Fruit fly (Drosophila melanogaster) whole organism, prepupa: Measurements from ENCODE around the gene BBS5.

Experiments used
- Blimp-1 ChIP-seq: fragments of 200-800 bp; sonication (Bioruptor generic); optimal IDR thresholded peaks from 3 replicates; lab custom pipeline; 2017; ENCODE audit warnings: missing biosample characterization, missing genetic modification characterization, mild to moderate bottlenecking, moderate library complexity, missing genetic modification reagents
- CG10669 ChIP-seq: fragments of 200-800 bp; sonication (Bioruptor generic); optimal IDR thresholded peaks from 3 replicates; lab custom pipeline; 2018; ENCODE audit warnings: missing biosample characterization, mild to moderate bottlenecking, missing genetic modification characterization, moderate library complexity
- CG11762 ChIP-seq: fragments of 200-800 bp; sonication (Bioruptor generic); optimal IDR thresholded peaks from 3 replicates; lab custom pipeline; 2016; ENCODE audit warnings: missing biosample characterization, missing genetic modification characterization; ENCODE audit not compliant: insufficient read depth
- CG16779 ChIP-seq: fragments of 200-800 bp; sonication (Bioruptor generic); optimal IDR thresholded peaks from 3 replicates; lab custom pipeline; 2017; ENCODE audit warnings: missing biosample characterization, mild to moderate bottlenecking, missing genetic modification characterization
- CG3032 ChIP-seq: fragments of 200-800 bp; optimal IDR thresholded peaks from 2 replicates; lab custom pipeline; 2019; ENCODE audit warnings: missing biosample characterization, mild to moderate bottlenecking, missing genetic modification characterization, moderate library complexity
- CG4318 ChIP-seq: fragments of 200-800 bp; sonication (Bioruptor generic); optimal IDR thresholded peaks from 3 replicates; lab custom pipeline; 2017; ENCODE audit warnings: missing biosample characterization, mild to moderate bottlenecking, missing genetic modification characterization
- Met ChIP-seq: fragments of 200-800 bp; sonication (Bioruptor generic); optimal IDR thresholded peaks from 3 replicates; lab custom pipeline; 2016; ENCODE audit warnings: missing biosample characterization, missing genetic modification characterization
- Sox102F ChIP-seq: fragments of 200-800 bp; sonication (Bioruptor generic); optimal IDR thresholded peaks from 2 replicates; lab custom pipeline; 2016; ENCODE audit warnings: missing biosample characterization, mild to moderate bottlenecking, missing genetic modification characterization
- Sox14 ChIP-seq: fragments of 200-800 bp; sonication (Bioruptor generic); optimal IDR thresholded peaks from 3 replicates; lab custom pipeline; 2016; ENCODE audit warnings: missing biosample characterization, missing genetic modification characterization
- Sox15 ChIP-seq: fragments of 200-800 bp; sonication (Bioruptor generic); optimal IDR thresholded peaks from 3 replicates; lab custom pipeline; 2016; ENCODE audit warnings: missing biosample characterization, missing genetic modification characterization
- dsx ChIP-seq: fragments of 200-800 bp; optimal IDR thresholded peaks from 3 replicates; lab custom pipeline; 2019; ENCODE audit warnings: missing biosample characterization, mild to moderate bottlenecking, missing genetic modification characterization, moderate library complexity; ENCODE audit not compliant: poor library complexity, severe bottlenecking
- eg ChIP-seq: fragments of 200-800 bp; sonication (Bioruptor generic); IDR thresholded peaks from 3 replicates; pipeline ENCODE4 v1.3.6; 2022; ENCODE audit warnings: missing biosample characterization, missing genetic modification characterization
- ss ChIP-seq, 2 experiments: fragments of 200-800 bp; sonication (Bioruptor generic); optimal IDR thresholded peaks; 2 replicates in 1 of 2; 3 replicates in 1 of 2; lab custom pipeline; 2017 to 2018; ENCODE audit warnings: mild to moderate bottlenecking in 2 of 2, missing biosample characterization in 2 of 2, missing genetic modification characterization in 2 of 2, moderate library complexity in 1 of 2
- svp ChIP-seq: fragments of 200-800 bp; sonication (Bioruptor generic); peaks from one replicate; lab custom pipeline; 2016; ENCODE audit warnings: missing biosample characterization, missing genetic modification characterization

- no peak for TF ChIP-seq Sox15
- no peak for TF ChIP-seq CG16779
- no peak for TF ChIP-seq Sox14 (GFP tag; lab: Kevin White, UChicago)
- TF ChIP-seq Blimp-1: no peak
- no peak for TF ChIP-seq CG4318
- no peak for TF ChIP-seq svp
- no peak for TF ChIP-seq eg
- TF ChIP-seq Met: no peak
- TF ChIP-seq CG11762 (GFP tag; lab: Kevin White, UChicago): no peak
- TF ChIP-seq ss (GFP tag; optimal IDR thresholded peaks at IDR 0.05; lab: Kevin White, UChicago): no peak
- no peak for TF ChIP-seq CG10669 (GFP tag; lab: Kevin White, UChicago)
- no peak for TF ChIP-seq Sox102F (GFP tag; lab: Kevin White, UChicago)
- TF ChIP-seq CG3032: no peak
- no peak for TF ChIP-seq dsx (GFP tag; lab: Kevin White, UChicago)
Observed at dm6 chr3R:4773097-4773496, 43.0 kb upstream of the BBS5 start, which contains the start of gene CG44098.
